Worm (Caenorhabditis elegans) whole organism, L1 larva: ENCODE measurements around the gene F49H12.2.

ENCODE experiments used
- dsc-1 ChIP-seq: sonication (generic microtip); optimal IDR thresholded peaks from 2 replicates; lab custom pipeline; 2016; ENCODE audit warnings: mild to moderate bottlenecking, missing genetic modification characterization, missing compliant biosample characterization
- lin-15B ChIP-seq: fragments of 150-350 bp; sonication (generic microtip); optimal IDR thresholded peaks from 3 replicates; lab custom pipeline; 2014; ENCODE audit warnings: missing biosample characterization, missing genetic modification characterization
- lin-35 ChIP-seq, 2 experiments: fragments of 150-350 bp; optimal IDR thresholded peaks; 2 replicates each; lab custom pipeline; 2014; ENCODE audit warnings: missing biosample characterization in 2 of 2, missing genetic modification characterization in 2 of 2, missing genetic modification reagents in 2 of 2
- sox-4 ChIP-seq: sonication (generic microtip); optimal IDR thresholded peaks from 2 replicates; lab custom pipeline; 2016; ENCODE audit warnings: missing genetic modification characterization, missing compliant biosample characterization
- sptf-1 ChIP-seq: fragments of 150-350 bp; optimal IDR thresholded peaks from 2 replicates; lab custom pipeline; 2014; ENCODE audit warnings: missing biosample characterization, missing genetic modification characterization

- TF ChIP-seq dsc-1 (tag; lab: Kevin White, UChicago) (no peak), sox-4 (tag; lab: Kevin White, UChicago) (no peak), lin-35 (GFP tag; optimal IDR thresholded peaks at IDR 0.05; lab: Kevin White, UChicago) (no peak), lin-15B (tag; lab: Kevin White, UChicago) (no peak), sptf-1 (no peak)
Observed at ce11 chrX:2096804-2097203, 11.7 kb downstream of the F49H12.2 start, which contains the start of gene T21D9.2.
